Worm (Caenorhabditis elegans): ENCODE results near the gene F41C6.7.

DNA sequence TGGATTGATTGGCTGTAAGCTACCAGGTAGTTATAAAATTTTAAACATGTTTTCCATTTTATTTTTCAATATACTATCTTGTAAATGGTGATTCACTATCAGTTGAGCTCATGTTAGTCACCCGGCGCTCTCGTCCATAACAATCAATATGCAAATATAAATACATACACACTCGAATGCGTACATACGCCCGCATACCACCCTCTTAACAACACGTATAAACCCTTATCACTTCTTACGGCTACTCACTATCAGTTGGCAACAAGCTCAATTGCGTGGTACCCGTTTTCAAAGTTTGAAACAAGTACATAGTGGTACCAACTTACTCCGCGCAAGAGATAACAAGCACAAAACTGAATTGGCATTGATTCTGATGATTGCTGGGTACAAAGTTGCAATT is 41.9 kb upstream of the F41C6.7 start:
- TF ChIP-seq T22C8.4 (GFP tag; IDR thresholded peaks at IDR 0.05) (no peak), ref-1 (GFP tag; conservative IDR thresholded peaks at IDR 0.05) (no peak), flt-1 (GFP tag; IDR thresholded peaks at IDR 0.05) (no peak)
